Worm (Caenorhabditis elegans) whole organism, L2 larva: ENCODE measurements around the gene him-10.

Experiments used
- C34F6.9 ChIP-seq: fragments of 150-350 bp; optimal IDR thresholded peaks from 2 replicates; lab custom pipeline; 2014; ENCODE audit warnings: missing biosample characterization, missing genetic modification characterization
- crh-2 ChIP-seq: sonication (generic microtip); optimal IDR thresholded peaks from 2 replicates; lab custom pipeline; 2017; ENCODE audit warnings: missing biosample characterization, missing genetic modification characterization
- egl-27 ChIP-seq: sonication (generic microtip); optimal IDR thresholded peaks from 3 replicates; lab custom pipeline; 2017; ENCODE audit warnings: missing biosample characterization, missing genetic modification reagents, missing genetic modification characterization
- fos-1 ChIP-seq: fragments of 150-350 bp; optimal IDR thresholded peaks from 2 replicates; lab custom pipeline; 2014; ENCODE audit warnings: missing biosample characterization, missing genetic modification characterization
- lin-13 ChIP-seq: fragments of 150-350 bp; optimal IDR thresholded peaks from 2 replicates; lab custom pipeline; 2014; ENCODE audit warnings: missing biosample characterization, missing genetic modification reagents, missing genetic modification characterization
- lsy-2 ChIP-seq, 2 experiments: fragments of 150-350 bp in 1 of 2; sonication (generic microtip) in 1 of 2; optimal IDR thresholded peaks; 2 replicates each; lab custom pipeline; 2014 to 2017; ENCODE audit warnings: missing biosample characterization in 2 of 2, missing genetic modification characterization in 2 of 2
- nhr-23 ChIP-seq: fragments of 150-350 bp; optimal IDR thresholded peaks from 2 replicates; lab custom pipeline; 2014; ENCODE audit warnings: missing biosample characterization, missing genetic modification reagents, missing genetic modification characterization
- nhr-237 ChIP-seq: fragments of 150-350 bp; optimal IDR thresholded peaks from 2 replicates; lab custom pipeline; 2014; ENCODE audit warnings: missing biosample characterization, missing genetic modification characterization
- nhr-25 ChIP-seq: fragments of 150-350 bp; sonication (generic microtip); optimal IDR thresholded peaks from 3 replicates; lab custom pipeline; 2014; ENCODE audit warnings: missing biosample characterization, missing genetic modification characterization
- peb-1 ChIP-seq: fragments of 150-350 bp; optimal IDR thresholded peaks from 2 replicates; lab custom pipeline; 2014; ENCODE audit warnings: missing biosample characterization, missing genetic modification characterization
- snpc-4 ChIP-seq: fragments of 150-350 bp; optimal IDR thresholded peaks from 2 replicates; lab custom pipeline; 2014; ENCODE audit warnings: missing biosample characterization, missing genetic modification characterization

ce11 chrIII:5798747-5799146 is 4.3 kb upstream of the him-10 start, which contains the start of gene ceh-10:
- TF ChIP-seq lsy-2 (tag; optimal IDR thresholded peaks at IDR 0.05; lab: Kevin White, UChicago) (no peak), nhr-23 (tag; lab: Kevin White, UChicago) (no peak), peb-1 (no peak), C34F6.9 (no peak), snpc-4 (tag; lab: Kevin White, UChicago) (no peak), fos-1 (tag; lab: Kevin White, UChicago) (no peak), nhr-237 (tag; lab: Kevin White, UChicago) (no peak), crh-2 (no peak), nhr-25 (tag; lab: Kevin White, UChicago) (no peak), egl-27 (tag; lab: Kevin White, UChicago) (no peak), lin-13 (GFP tag; lab: Kevin White, UChicago) (no peak)
